Worm (Caenorhabditis elegans) whole organism, midembryonic: ENCODE data around the gene nlp-57.

ENCODE experiments used
- cog-1 ChIP-seq: sonication (generic microtip); optimal IDR thresholded peaks from 2 replicates; lab custom pipeline; 2016; ENCODE audit warnings: missing genetic modification characterization, missing compliant biosample characterization
- med-1 ChIP-seq: sonication (generic microtip); optimal IDR thresholded peaks from 2 replicates; lab custom pipeline; 2017; ENCODE audit warnings: missing genetic modification characterization, mild to moderate bottlenecking, missing compliant biosample characterization, antibody characterized with exemption, missing genetic modification reagents; ENCODE audit not compliant: insufficient read depth

DNA sequence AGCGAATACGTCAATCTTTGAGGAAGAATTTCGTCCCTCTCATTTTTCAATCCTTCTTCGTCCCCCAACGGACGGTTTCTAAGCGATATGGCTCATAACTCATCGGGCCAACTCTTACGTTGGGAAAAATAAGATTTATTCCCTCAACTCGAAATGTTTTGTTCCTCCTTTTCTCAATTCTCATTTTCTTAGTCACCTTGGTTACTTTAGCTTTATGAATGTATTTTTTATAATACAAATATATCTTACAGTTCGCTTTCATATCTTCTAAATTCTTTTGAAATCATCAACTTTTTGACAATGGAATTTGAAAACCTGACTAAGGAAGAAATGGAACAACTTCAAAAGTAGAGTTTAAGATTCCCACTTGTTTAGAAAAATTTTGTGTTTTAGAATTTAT, 12.6 kb downstream of the nlp-57 start, which contains the start of gene npr-9:
- TF ChIP-seq cog-1 (no peak), med-1 (GFP tag; lab: Kevin White, UChicago) (no peak)
